Worm (Caenorhabditis elegans) whole organism, L2 larva: ENCODE data around the gene F41E7.9.

Source experiments
- dmd-4 ChIP-seq: sonication (generic microtip); optimal IDR thresholded peaks from 2 replicates; lab custom pipeline; 2017; ENCODE audit warnings: missing biosample characterization, missing genetic modification characterization
- elt-3 ChIP-seq: sonication (generic microtip); optimal IDR thresholded peaks from 2 replicates; lab custom pipeline; 2017; ENCODE audit warnings: missing biosample characterization, missing genetic modification characterization
- lin-11 ChIP-seq: fragments of 150-350 bp; sonication (generic microtip); optimal IDR thresholded peaks from 2 replicates; lab custom pipeline; 2014; ENCODE audit warnings: missing biosample characterization, missing genetic modification characterization, inconsistent platforms, mixed read lengths
- lin-13 ChIP-seq: fragments of 150-350 bp; optimal IDR thresholded peaks from 2 replicates; lab custom pipeline; 2014; ENCODE audit warnings: missing biosample characterization, missing genetic modification reagents, missing genetic modification characterization
- lsy-2 ChIP-seq, 2 experiments: fragments of 150-350 bp in 1 of 2; sonication (generic microtip) in 1 of 2; optimal IDR thresholded peaks; 2 replicates each; lab custom pipeline; 2014 to 2017; ENCODE audit warnings: missing biosample characterization in 2 of 2, missing genetic modification characterization in 2 of 2
- mab-5 ChIP-seq: fragments of 150-350 bp; optimal IDR thresholded peaks from 2 replicates; lab custom pipeline; 2014; ENCODE audit warnings: missing biosample characterization, missing genetic modification characterization
- mdl-1 ChIP-seq, 2 experiments: fragments of 150-350 bp in 1 of 2; sonication (generic microtip) in 1 of 2; optimal IDR thresholded peaks; 2 replicates each; lab custom pipeline; 2017; ENCODE audit warnings: missing biosample characterization in 2 of 2, missing genetic modification characterization in 2 of 2
- nhr-11 ChIP-seq: fragments of 150-350 bp; optimal IDR thresholded peaks from 2 replicates; lab custom pipeline; 2014; ENCODE audit warnings: missing biosample characterization, missing genetic modification characterization
- nhr-237 ChIP-seq: fragments of 150-350 bp; optimal IDR thresholded peaks from 2 replicates; lab custom pipeline; 2014; ENCODE audit warnings: missing biosample characterization, missing genetic modification characterization
- snpc-4 ChIP-seq: fragments of 150-350 bp; optimal IDR thresholded peaks from 2 replicates; lab custom pipeline; 2014; ENCODE audit warnings: missing biosample characterization, missing genetic modification characterization

ce11 chrX:10336592-10336991 lies 20.8 kb upstream of the F41E7.9 start:
- TF ChIP-seq elt-3 (no peak), nhr-11 (tag; lab: Kevin White, UChicago) (no peak), lin-13 (GFP tag; lab: Kevin White, UChicago) (no peak), mab-5 (no peak), snpc-4 (tag; lab: Kevin White, UChicago) (no peak), dmd-4 (tag; lab: Kevin White, UChicago) (no peak), mdl-1 (tag; optimal IDR thresholded peaks at IDR 0.05; lab: Kevin White, UChicago) (no peak), lsy-2 (tag; optimal IDR thresholded peaks at IDR 0.05; lab: Kevin White, UChicago) (no peak), nhr-237 (tag; lab: Kevin White, UChicago) (no peak), lin-11 (no peak)
